Fruit fly (Drosophila melanogaster): Measurements from ENCODE around the gene CG13409.

Gene CG13409

dm6 chr3R:22039480-22039879, 7.8 kb upstream of the CG13409 start (continued):
- TF ChIP-seq CG6854 (GFP tag; optimal IDR thresholded peaks at IDR 0.05) (no peak), Sox15 (GFP tag; optimal IDR thresholded peaks at IDR 0.05) (peak; percentile 42)

dm6 chr3R:22035552-22035951, 3.9 kb upstream of the CG13409 start:
- TF ChIP-seq eg (GFP tag; IDR thresholded peaks at IDR 0.05) (no peak), CG10669 (GFP tag; optimal IDR thresholded peaks at IDR 0.05) (no peak), CG8632 (GFP tag; optimal IDR thresholded peaks at IDR 0.05) (no peak), CG3919 (GFP tag; optimal IDR thresholded peaks at IDR 0.05) (no peak), CG34406 (GFP tag; optimal IDR thresholded peaks at IDR 0.05) (no peak), CG15336 (GFP tag; IDR thresholded peaks at IDR 0.05) (no peak), Hr38 (GFP tag; optimal IDR thresholded peaks at IDR 0.05) (no peak)

- TF ChIP-seq esn (GFP tag; optimal IDR thresholded peaks at IDR 0.05) (peak; percentile 30), Eip78C (GFP tag) (peak; percentile 70), CG8119 (GFP tag; IDR thresholded peaks at IDR 0.05) (no peak)
These were observed 2.6 kb upstream of the CG13409 start, which contains the start of the genes CG45099, CG6015, pit and Fadd for dm6 chr3R:22034160-22034742. CG45099 (minus strand) TSS chr3R:22034286. CG6015 (minus strand) TSS chr3R:22034286. pit (plus strand) TSS chr3R:22034298. Fadd (plus strand) TSS chr3R:22034455.

dm6 chr3R:22027743-22028099, 4.0 kb downstream of the CG13409 start:
- no peak for TF ChIP-seq CG3032 (tag; optimal IDR thresholded peaks at IDR 0.05)
- no peak for TF ChIP-seq Sox14 (GFP tag; optimal IDR thresholded peaks at IDR 0.05)
- no peak for TF ChIP-seq Met (GFP tag; optimal IDR thresholded peaks at IDR 0.05)
- no peak for TF ChIP-seq CG34406 (GFP tag; optimal IDR thresholded peaks at IDR 0.05)
- no peak for TF ChIP-seq CG9139 (GFP tag; optimal IDR thresholded peaks at IDR 0.05)
- no peak for TF ChIP-seq CG11294 (GFP tag; IDR thresholded peaks at IDR 0.05)

dm6 chr3R:22026922-22027742, 4.6 kb downstream of the CG13409 start, which contains the start of the genes Cchl and ND-42:
Cchl (minus strand) TSS chr3R:22027480.
ND-42 (plus strand) TSS chr3R:22027709.
- TF ChIP-seq dsx (GFP tag; optimal IDR thresholded peaks at IDR 0.05; ENCODE audit: poor library complexity, severe bottlenecking) (peak; percentile 51), CG6276 (GFP tag; optimal IDR thresholded peaks at IDR 0.05) (no peak), Ets21C (GFP tag; optimal IDR thresholded peaks at IDR 0.05) (peak; percentile 57), CG3032 (tag; optimal IDR thresholded peaks at IDR 0.05) (peak; percentile 81), CG6854 (GFP tag; optimal IDR thresholded peaks at IDR 0.05) (peak; percentile 16), Ets96B (tag; optimal IDR thresholded peaks at IDR 0.05) (peak; percentile 71), CG16779 (tag; optimal IDR thresholded peaks at IDR 0.05) (no peak), CG10669 (GFP tag; optimal IDR thresholded peaks at IDR 0.05) (no peak), spab (GFP tag; optimal IDR thresholded peaks at IDR 0.05) (no peak), CG6163 (GFP tag; IDR thresholded peaks at IDR 0.05) (peak; percentile 74; the same call in 2 of the 3 replicates), topi (GFP tag; optimal IDR thresholded peaks at IDR 0.05) (peak; percentile 79), achi (GFP tag; optimal IDR thresholded peaks at IDR 0.05) (peak; percentile 80), Met (GFP tag; optimal IDR thresholded peaks at IDR 0.05) (no peak), dac (GFP tag; optimal IDR thresholded peaks at IDR 0.05) (no peak), CG31627 (GFP tag; optimal IDR thresholded peaks at IDR 0.05) (peak; percentile 86), cyc (GFP tag; optimal IDR thresholded peaks at IDR 0.05) (peak; percentile 81), Sox15 (GFP tag; optimal IDR thresholded peaks at IDR 0.05) (peak; percentile 69), Eip93F (GFP tag; optimal IDR thresholded peaks at IDR 0.05) (no peak), Smox (GFP tag; optimal IDR thresholded peaks at IDR 0.05) (no peak), fd59A (GFP tag; optimal IDR thresholded peaks at IDR 0.05) (peak; percentile 62), CG8119 (GFP tag; IDR thresholded peaks at IDR 0.05) (peak; percentile 68), CG1621 (tag; optimal IDR thresholded peaks at IDR 0.05) (no peak), CG3919 (GFP tag; optimal IDR thresholded peaks at IDR 0.05) (peak; percentile 80), Hr38 (GFP tag; optimal IDR thresholded peaks at IDR 0.05) (peak; percentile 54), CG11294 (GFP tag; IDR thresholded peaks at IDR 0.05) (peak; percentile 50; the same call in 1 of the 2 replicates), Blimp-1 (GFP tag; optimal IDR thresholded peaks at IDR 0.05) (no peak), vri (GFP tag; optimal IDR thresholded peaks at IDR 0.05) (peak; percentile 60), CG6792 (GFP tag; optimal IDR thresholded peaks at IDR 0.05) (peak; percentile 76), Eip75B (GFP tag; optimal IDR thresholded peaks at IDR 0.05) (peak; percentile 82), Eip78C (GFP tag) (peak; percentile 95), Hr4 (GFP tag; optimal IDR thresholded peaks at IDR 0.05) (no peak), Gug (GFP tag; IDR thresholded peaks at IDR 0.05) (peak; percentile 48), CG7368 (GFP tag; optimal IDR thresholded peaks at IDR 0.05) (peak; percentile 61)

All from whole organism, prepupa.